Fruit fly (Drosophila melanogaster) whole organism, embryonic: ENCODE measurements around the gene fred.

Experiments
- B-H1 ChIP-seq: fragments of 200-800 bp; sonication (Bioruptor generic); IDR thresholded peaks from 3 replicates; pipeline ENCODE4 v1.3.6; 2022; ENCODE audit warnings: missing biosample characterization, missing genetic modification characterization
- CG15269 ChIP-seq: fragments of 200-800 bp; sonication (Bioruptor generic); optimal IDR thresholded peaks from 2 replicates; lab custom pipeline; 2018; ENCODE audit warnings: missing biosample characterization, mild to moderate bottlenecking, missing genetic modification characterization, moderate library complexity
- CG17359 ChIP-seq: fragments of 200-800 bp; sonication (Bioruptor generic); optimal IDR thresholded peaks from 3 replicates; lab custom pipeline; 2018; ENCODE audit warnings: missing biosample characterization, mild to moderate bottlenecking, missing genetic modification characterization, moderate library complexity
- CG18599 ChIP-seq: fragments of 200-800 bp; sonication (Bioruptor generic); optimal IDR thresholded peaks from 3 replicates; lab custom pipeline; 2017; ENCODE audit warnings: missing biosample characterization, missing genetic modification characterization, mild to moderate bottlenecking, moderate library complexity, missing genetic modification reagents
- CG2120 ChIP-seq: fragments of 200-800 bp; sonication (Bioruptor generic); optimal IDR thresholded peaks from 3 replicates; lab custom pipeline; 2016; ENCODE audit warnings: missing biosample characterization, missing genetic modification characterization
- CG30403 ChIP-seq: fragments of 200-800 bp; sonication (Bioruptor generic); optimal IDR thresholded peaks from 3 replicates; lab custom pipeline; 2016; ENCODE audit warnings: missing biosample characterization, missing genetic modification characterization
- CG31224 ChIP-seq: fragments of 200-800 bp; sonication (Bioruptor generic); IDR thresholded peaks from 2 replicates; pipeline ENCODE4 v1.3.6; 2022; ENCODE audit warnings: missing biosample characterization, missing genetic modification characterization
- CG6175 ChIP-seq: fragments of 200-800 bp; sonication (Bioruptor generic); IDR thresholded peaks from 3 replicates; pipeline ENCODE4 v1.3.6; 2022; ENCODE audit warnings: missing biosample characterization, missing genetic modification characterization
- CG7839 ChIP-seq: fragments of 200-800 bp; sonication (Bioruptor generic); optimal IDR thresholded peaks from 3 replicates; lab custom pipeline; 2018; ENCODE audit warnings: missing biosample characterization, mild to moderate bottlenecking, missing genetic modification characterization, moderate library complexity
- CoRest ChIP-seq: fragments of 200-800 bp; sonication (Bioruptor generic); optimal IDR thresholded peaks from 3 replicates; lab custom pipeline; 2018; ENCODE audit warnings: missing biosample characterization, mild to moderate bottlenecking, missing genetic modification characterization, moderate library complexity
- Dad ChIP-seq: fragments of 200-800 bp; sonication (Bioruptor generic); optimal IDR thresholded peaks from 3 replicates; lab custom pipeline; 2016; ENCODE audit warnings: missing biosample characterization, missing genetic modification characterization
- Dbx ChIP-seq: fragments of 200-800 bp; sonication (Bioruptor generic); IDR thresholded peaks from 3 replicates; pipeline ENCODE4 v1.3.6; 2022; ENCODE audit warnings: missing biosample characterization, missing genetic modification characterization
- ERR ChIP-seq: fragments of 200-800 bp; sonication (Bioruptor generic); optimal IDR thresholded peaks from 2 replicates; lab custom pipeline; 2016; ENCODE audit warnings: missing biosample characterization, missing genetic modification characterization
- Hmr ChIP-seq: fragments of 200-800 bp; sonication (Bioruptor generic); optimal IDR thresholded peaks from 3 replicates; lab custom pipeline; 2017; ENCODE audit warnings: mild to moderate bottlenecking, missing biosample characterization, missing genetic modification reagents, missing genetic modification characterization
- Hr51 ChIP-seq, 2 experiments: fragments of 200-800 bp; sonication (Bioruptor generic); optimal IDR thresholded peaks; 2 replicates in 1 of 2; 3 replicates in 1 of 2; lab custom pipeline; 2016 to 2018; ENCODE audit warnings: missing biosample characterization in 2 of 2, missing genetic modification characterization in 2 of 2, mild to moderate bottlenecking in 1 of 2, moderate library complexity in 1 of 2
- Optix ChIP-seq: fragments of 200-800 bp; sonication (Bioruptor generic); IDR thresholded peaks from 3 replicates; pipeline ENCODE4 v1.3.6; 2022; ENCODE audit warnings: missing biosample characterization, missing genetic modification characterization
- Pdp1 ChIP-seq, 2 experiments: fragments of 200-800 bp; sonication (Bioruptor generic); optimal IDR thresholded peaks; 3 replicates each; lab custom pipeline; 2016; ENCODE audit warnings: missing biosample characterization in 2 of 2, missing genetic modification characterization in 2 of 2, mild to moderate bottlenecking in 1 of 2, moderate library complexity in 1 of 2
- Rfx ChIP-seq: fragments of 200-800 bp; sonication (Bioruptor generic); IDR thresholded peaks from 2 replicates; pipeline ENCODE4 v1.3.6; 2022; ENCODE audit warnings: missing biosample characterization, missing genetic modification characterization
- Sox102F ChIP-seq: fragments of 200-800 bp; sonication (Bioruptor generic); optimal IDR thresholded peaks from 2 replicates; lab custom pipeline; 2018; ENCODE audit warnings: missing biosample characterization, mild to moderate bottlenecking, missing genetic modification characterization, moderate library complexity
- Xrp1 ChIP-seq: fragments of 200-800 bp; sonication (Bioruptor generic); IDR thresholded peaks from 2 replicates; pipeline ENCODE4 v1.3.6; 2022; ENCODE audit warnings: missing biosample characterization, missing genetic modification characterization
- aop ChIP-seq: fragments of 200-800 bp; sonication (Bioruptor generic); IDR thresholded peaks from 2 replicates; pipeline ENCODE4 v1.3.6; 2022; ENCODE audit warnings: missing biosample characterization, missing genetic modification characterization
- ato ChIP-seq: fragments of 200-800 bp; sonication (Bioruptor generic); IDR thresholded peaks from 2 replicates; pipeline ENCODE4 v1.3.6; 2022; ENCODE audit warnings: missing biosample characterization, missing genetic modification characterization; ENCODE audit not compliant: partially characterized antibody
- bigmax ChIP-seq: fragments of 200-800 bp; sonication (Bioruptor generic); optimal IDR thresholded peaks from 2 replicates; lab custom pipeline; 2018; ENCODE audit warnings: missing biosample characterization, mild to moderate bottlenecking, missing genetic modification characterization
- cato ChIP-seq: fragments of 200-800 bp; sonication (Bioruptor generic); optimal IDR thresholded peaks from 2 replicates; lab custom pipeline; 2016; ENCODE audit warnings: missing biosample characterization, missing genetic modification characterization, borderline replicate concordance
- dmrt99B ChIP-seq: fragments of 200-800 bp; sonication (Bioruptor generic); optimal IDR thresholded peaks from 2 replicates; lab custom pipeline; 2018; ENCODE audit warnings: missing biosample characterization, mild to moderate bottlenecking, missing genetic modification characterization, moderate library complexity
- fd3F ChIP-seq: fragments of 200-800 bp; sonication (Bioruptor generic); optimal IDR thresholded peaks from 2 replicates; lab custom pipeline; 2018; ENCODE audit warnings: missing biosample characterization, mild to moderate bottlenecking, missing genetic modification characterization, moderate library complexity
- gro ChIP-seq: fragments of 200-800 bp; sonication (Bioruptor generic); optimal IDR thresholded peaks from 2 replicates; lab custom pipeline; 2016; ENCODE audit warnings: missing biosample characterization, missing genetic modification characterization
- ind ChIP-seq: fragments of 200-800 bp; sonication (Bioruptor generic); optimal IDR thresholded peaks from 3 replicates; lab custom pipeline; 2016; ENCODE audit warnings: missing biosample characterization, missing genetic modification characterization
- ken ChIP-seq: fragments of 200-800 bp; sonication (Bioruptor generic); IDR thresholded peaks from 3 replicates; pipeline ENCODE4 v1.3.6; 2022; ENCODE audit warnings: missing biosample characterization, missing genetic modification characterization
- knrl ChIP-seq: fragments of 200-800 bp; sonication (Bioruptor generic); IDR thresholded peaks from 3 replicates; pipeline ENCODE4 v1.3.6; 2022; ENCODE audit warnings: missing biosample characterization, missing genetic modification characterization; ENCODE audit not compliant: partially characterized antibody
- nau ChIP-seq: fragments of 200-800 bp; sonication (Bioruptor generic); optimal IDR thresholded peaks from 3 replicates; lab custom pipeline; 2017; ENCODE audit warnings: missing biosample characterization, mild to moderate bottlenecking, missing genetic modification characterization, missing genetic modification reagents
- ranshi ChIP-seq: fragments of 200-800 bp; sonication (Bioruptor generic); IDR thresholded peaks from 2 replicates; pipeline ENCODE4 v1.3.6; 2022; ENCODE audit warnings: missing biosample characterization, missing genetic modification characterization
- repo ChIP-seq: fragments of 200-800 bp; sonication (Bioruptor generic); optimal IDR thresholded peaks from 2 replicates; lab custom pipeline; 2016; ENCODE audit warnings: missing biosample characterization, missing genetic modification characterization
- row ChIP-seq: fragments of 200-800 bp; sonication (Bioruptor generic); IDR thresholded peaks from 3 replicates; pipeline ENCODE4 v1.3.6; 2022; ENCODE audit warnings: missing biosample characterization, missing genetic modification characterization
- sens ChIP-seq: fragments of 200-800 bp; sonication (Bioruptor generic); peaks from one replicate; lab custom pipeline; 2016; ENCODE audit warnings: missing biosample characterization, missing genetic modification characterization
- sisA ChIP-seq: fragments of 200-800 bp; sonication (Bioruptor generic); IDR thresholded peaks from 2 replicates; pipeline ENCODE4 v1.3.6; 2022; ENCODE audit warnings: missing biosample characterization, missing genetic modification characterization
- slbo ChIP-seq: fragments of 200-800 bp; sonication (Bioruptor generic); IDR thresholded peaks from 2 replicates; pipeline ENCODE4 v1.3.6; 2022; ENCODE audit warnings: missing biosample characterization, missing genetic modification characterization
- stwl ChIP-seq: fragments of 200-800 bp; sonication (Bioruptor generic); optimal IDR thresholded peaks from 3 replicates; lab custom pipeline; 2018; ENCODE audit warnings: missing biosample characterization, mild to moderate bottlenecking, missing genetic modification characterization, moderate library complexity
- tgo ChIP-seq: fragments of 200-800 bp; sonication (Bioruptor generic); IDR thresholded peaks from 3 replicates; pipeline ENCODE4 v1.3.6; 2022; ENCODE audit warnings: missing biosample characterization, missing genetic modification characterization
- ttk ChIP-seq: fragments of 200-800 bp; sonication (Bioruptor generic); IDR thresholded peaks from 2 replicates; pipeline ENCODE4 v2.1.2; 2022; ENCODE audit warnings: missing biosample characterization, missing genetic modification characterization
- zf30C ChIP-seq: fragments of 200-800 bp; sonication (Bioruptor generic); optimal IDR thresholded peaks from 3 replicates; lab custom pipeline; 2018; ENCODE audit warnings: missing biosample characterization, mild to moderate bottlenecking, missing genetic modification characterization

fred gene

DNA sequence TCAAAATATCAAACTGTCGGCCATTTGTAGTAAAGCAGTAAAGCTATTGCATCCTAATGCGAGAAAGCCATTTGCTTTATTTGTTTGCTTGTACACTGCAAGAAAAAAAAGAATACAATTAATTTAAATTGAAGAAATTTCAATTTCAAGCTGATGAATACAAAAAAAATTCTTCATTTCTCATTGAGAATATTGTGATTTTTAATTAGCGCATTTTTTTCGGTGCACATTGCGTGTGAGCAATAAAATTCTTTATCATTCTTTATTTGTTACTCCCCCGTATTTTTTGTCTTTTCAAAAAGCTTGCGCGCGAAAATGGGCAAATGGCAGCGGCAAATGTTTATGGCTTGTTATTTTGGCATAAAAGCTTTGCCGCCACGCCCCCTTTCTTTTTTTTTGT lies 20.6 kb upstream of the fred start (continued):
- peak; percentile 23 for TF ChIP-seq CoRest (tag; lab: Kevin White, UChicago)
- TF ChIP-seq CG6175 (GFP tag; lab: Robert Waterston, UW): no peak
- TF ChIP-seq stwl (tag; lab: Kevin White, UChicago): no peak
- peak; percentile 41 for TF ChIP-seq CG7839 (tag; lab: Kevin White, UChicago)
- TF ChIP-seq aop (GFP tag; lab: Robert Waterston, UW): no peak
- TF ChIP-seq Sox102F (GFP tag; lab: Kevin White, UChicago): peak; percentile 45
- peak; percentile 29; the same call in 1 of the 2 replicates for TF ChIP-seq Xrp1 (GFP tag; lab: Robert Waterston, UW)
- peak; percentile 13 for TF ChIP-seq CG15269 (tag; lab: Kevin White, UChicago)
- peak; percentile 18 for TF ChIP-seq CG17359 (tag; lab: Kevin White, UChicago)
- TF ChIP-seq Dbx (GFP tag; lab: Robert Waterston, UW): peak; percentile 37; the same call in 1 of the 3 replicates
- TF ChIP-seq Hmr (GFP tag; lab: Kevin White, UChicago): peak; percentile 24
- no peak for TF ChIP-seq gro
- TF ChIP-seq bigmax (GFP tag; lab: Kevin White, UChicago): no peak
- no peak for TF ChIP-seq Dad
- peak; percentile 33 for TF ChIP-seq dmrt99B (tag; lab: Kevin White, UChicago)
- TF ChIP-seq sens (GFP tag; lab: Kevin White, UChicago): peak; percentile 78
- peak; percentile 36; the same call in 2 of the 3 replicates for TF ChIP-seq tgo (GFP tag; lab: Robert Waterston, UW)
- no peak for TF ChIP-seq CG31224
- TF ChIP-seq zf30C (GFP tag; lab: Kevin White, UChicago): no peak
- no peak for TF ChIP-seq cato (GFP tag; lab: Kevin White, UChicago)
- TF ChIP-seq ken (GFP tag; lab: Robert Waterston, UW): no peak
- TF ChIP-seq sisA (GFP tag; lab: Robert Waterston, UW): no peak
- no peak for TF ChIP-seq ato
- TF ChIP-seq Optix: no peak
- TF ChIP-seq Rfx (GFP tag; lab: Robert Waterston, UW): peak; percentile 65
- no peak for TF ChIP-seq nau (GFP tag; lab: Kevin White, UChicago)
- peak; percentile 21 for TF ChIP-seq CG30403 (GFP tag; lab: Kevin White, UChicago)
- TF ChIP-seq CG18599: peak; percentile 20
- peak in 1 of 2 experiments; percentile 26 for TF ChIP-seq Hr51 (GFP tag; optimal IDR thresholded peaks at IDR 0.05; lab: Kevin White, UChicago)
- TF ChIP-seq B-H1 (GFP tag; lab: Robert Waterston, UW): peak; percentile 21; the same call in 1 of the 3 replicates
- peak; percentile 8 for TF ChIP-seq ind (GFP tag; lab: Kevin White, UChicago)
- TF ChIP-seq slbo: 0 out of 2 replicates have a peak, but pooled peaks have one; percentile 14
- TF ChIP-seq row (GFP tag; lab: Robert Waterston, UW): peak; percentile 50; the same call in 2 of the 3 replicates
- TF ChIP-seq ttk: 0 out of 2 replicates have a peak, but pooled peaks have one; percentile 8
- peak in 1 of 2 experiments; percentile 9 for TF ChIP-seq Pdp1 (GFP tag; optimal IDR thresholded peaks at IDR 0.05; lab: Kevin White, UChicago)
- TF ChIP-seq ranshi (GFP tag; lab: Robert Waterston, UW): peak; percentile 35; the same call in 1 of the 2 replicates
- no peak for TF ChIP-seq knrl
- peak; percentile 54 for TF ChIP-seq CG2120 (GFP tag; lab: Kevin White, UChicago)
- no peak for TF ChIP-seq repo (GFP tag; lab: Kevin White, UChicago)
- no peak for TF ChIP-seq ERR (GFP tag; lab: Kevin White, UChicago)
- TF ChIP-seq fd3F (GFP tag; lab: Kevin White, UChicago): peak; percentile 2
